Worm (Caenorhabditis elegans) whole organism, L1 larva: ENCODE results near the gene cpna-5.

Experiments
- C04F5.9 ChIP-seq: sonication (generic microtip); optimal IDR thresholded peaks from 2 replicates; lab custom pipeline; 2016; ENCODE audit warnings: missing genetic modification characterization, missing compliant biosample characterization
- F16B12.6 ChIP-seq: fragments of 150-350 bp; optimal IDR thresholded peaks from 2 replicates; lab custom pipeline; 2014; ENCODE audit warnings: missing biosample characterization, missing genetic modification characterization
- Y116A8C.19 ChIP-seq: sonication (generic microtip); optimal IDR thresholded peaks from 2 replicates; lab custom pipeline; 2016; ENCODE audit warnings: missing compliant biosample characterization, missing genetic modification characterization, borderline replicate concordance
- ces-1 ChIP-seq: fragments of 150-350 bp; optimal IDR thresholded peaks from 2 replicates; lab custom pipeline; 2014; ENCODE audit warnings: missing biosample characterization, missing genetic modification reagents, missing genetic modification characterization
- efl-1 ChIP-seq, 4 experiments: fragments of 150-350 bp; optimal IDR thresholded peaks in 3 of 4; peaks in 1 of 4; 1 replicate in 1 of 4; 2 replicates in 3 of 4; lab custom pipeline; 2014; ENCODE audit warnings: missing biosample characterization in 2 of 4, missing genetic modification characterization in 2 of 4, missing genetic modification reagents in 2 of 4
- elt-2 ChIP-seq: sonication (generic microtip); optimal IDR thresholded peaks from 2 replicates; lab custom pipeline; 2016; ENCODE audit warnings: missing genetic modification characterization, mild to moderate bottlenecking, inconsistent platforms, missing compliant biosample characterization, missing genetic modification reagents
- elt-3 ChIP-seq, 6 experiments: fragments of 150-350 bp in 1 of 6; sonication (generic microtip); optimal IDR thresholded peaks; 2 replicates each; lab custom pipeline; 2017 to 2018; ENCODE audit warnings: missing biosample characterization in 6 of 6, missing genetic modification characterization in 6 of 6, inconsistent platforms in 1 of 6
- fkh-8 ChIP-seq: sonication (generic microtip); optimal IDR thresholded peaks from 2 replicates; lab custom pipeline; 2016; ENCODE audit warnings: mild to moderate bottlenecking, missing genetic modification characterization, missing compliant biosample characterization
- grh-1 ChIP-seq: fragments of 200-800 bp; sonication (Bioruptor generic); IDR thresholded peaks from 2 replicates; pipeline ENCODE4 v1.3.6; 2022; ENCODE audit warnings: missing genetic modification reagents, missing genetic modification characterization, missing compliant biosample characterization
- isw-1 ChIP-seq: fragments of 200-800 bp; sonication (Bioruptor generic); IDR thresholded peaks from 2 replicates; pipeline ENCODE4 v1.3.6; 2022; ENCODE audit warnings: missing genetic modification characterization, missing compliant biosample characterization
- lin-13 ChIP-seq: fragments of 150-350 bp; optimal IDR thresholded peaks from 2 replicates; lab custom pipeline; 2014; ENCODE audit warnings: missing biosample characterization, missing genetic modification reagents, missing genetic modification characterization
- lin-14 ChIP-seq: fragments of 200-800 bp; sonication (Bioruptor generic); optimal IDR thresholded peaks from 2 replicates; lab custom pipeline; 2018; ENCODE audit warnings: mild to moderate bottlenecking, missing genetic modification characterization, moderate library complexity, missing compliant biosample characterization
- lir-3 ChIP-seq: sonication (generic microtip); optimal IDR thresholded peaks from 2 replicates; lab custom pipeline; 2016; ENCODE audit warnings: mild to moderate bottlenecking, missing genetic modification characterization, moderate library complexity, missing compliant biosample characterization; ENCODE audit not compliant: poor library complexity
- lsy-2 ChIP-seq, 2 experiments: fragments of 150-350 bp; optimal IDR thresholded peaks; 2 replicates each; lab custom pipeline; 2014; ENCODE audit warnings: missing biosample characterization in 2 of 2, missing genetic modification characterization in 2 of 2
- mab-9 ChIP-seq: fragments of 200-800 bp; sonication (Bioruptor generic); IDR thresholded peaks from 2 replicates; pipeline ENCODE4 v1.3.6; 2022; ENCODE audit warnings: missing genetic modification reagents, missing genetic modification characterization, missing compliant biosample characterization
- mdl-1 ChIP-seq, 2 experiments: fragments of 150-350 bp; optimal IDR thresholded peaks; 2 replicates each; lab custom pipeline; 2014 to 2017; ENCODE audit warnings: missing biosample characterization in 2 of 2, missing genetic modification characterization in 2 of 2, inconsistent platforms in 1 of 2
- nhr-11 ChIP-seq: fragments of 150-350 bp; optimal IDR thresholded peaks from 2 replicates; lab custom pipeline; 2014; ENCODE audit warnings: missing biosample characterization, missing genetic modification characterization
- nhr-19 ChIP-seq: fragments of 200-800 bp; sonication (Bioruptor generic); conservative IDR thresholded peaks from 2 replicates; pipeline ENCODE4 v1.3.6; 2022; ENCODE audit warnings: missing genetic modification characterization, missing compliant biosample characterization
- nhr-28 ChIP-seq: fragments of 150-350 bp; optimal IDR thresholded peaks from 2 replicates; lab custom pipeline; 2014; ENCODE audit warnings: missing biosample characterization, missing genetic modification characterization
- nhr-71 ChIP-seq: sonication (generic microtip); optimal IDR thresholded peaks from 2 replicates; lab custom pipeline; 2016; ENCODE audit warnings: mild to moderate bottlenecking, missing genetic modification characterization, moderate library complexity, missing compliant biosample characterization
- nhr-76 ChIP-seq: sonication (generic microtip); optimal IDR thresholded peaks from 2 replicates; lab custom pipeline; 2017; ENCODE audit warnings: missing biosample characterization, missing genetic modification characterization
- nhr-77 ChIP-seq: fragments of 150-350 bp; optimal IDR thresholded peaks from 2 replicates; lab custom pipeline; 2014; ENCODE audit warnings: missing biosample characterization, missing genetic modification characterization
- nhr-85 ChIP-seq: sonication (generic microtip); peaks from one replicate; lab custom pipeline; 2016; ENCODE audit warnings: missing genetic modification characterization, inconsistent platforms, missing compliant biosample characterization
- pag-3 ChIP-seq: sonication (generic microtip); optimal IDR thresholded peaks from 2 replicates; lab custom pipeline; 2017; ENCODE audit warnings: missing genetic modification characterization, mild to moderate bottlenecking, missing compliant biosample characterization, antibody characterized with exemption, borderline replicate concordance; ENCODE audit not compliant: insufficient read depth
- skn-1 ChIP-seq: fragments of 150-350 bp; optimal IDR thresholded peaks from 2 replicates; lab custom pipeline; 2014; ENCODE audit warnings: missing biosample characterization, missing genetic modification characterization
- snu-23 ChIP-seq: sonication (generic microtip); optimal IDR thresholded peaks from 2 replicates; lab custom pipeline; 2016; ENCODE audit warnings: missing genetic modification characterization, missing compliant biosample characterization
- sox-4 ChIP-seq: sonication (generic microtip); optimal IDR thresholded peaks from 2 replicates; lab custom pipeline; 2016; ENCODE audit warnings: missing genetic modification characterization, missing compliant biosample characterization
- swsn-7 ChIP-seq: sonication (generic microtip); optimal IDR thresholded peaks from 2 replicates; lab custom pipeline; 2016; ENCODE audit warnings: missing genetic modification characterization, missing compliant biosample characterization
- vab-15 ChIP-seq: sonication (generic microtip); optimal IDR thresholded peaks from 2 replicates; lab custom pipeline; 2017; ENCODE audit warnings: missing genotype, mild to moderate bottlenecking, missing genetic modification characterization, missing compliant biosample characterization
- xbp-1 ChIP-seq: sonication (generic microtip); optimal IDR thresholded peaks from 2 replicates; lab custom pipeline; 2016; ENCODE audit warnings: missing genetic modification characterization, missing compliant biosample characterization
- zag-1 ChIP-seq: fragments of 150-350 bp; optimal IDR thresholded peaks from 2 replicates; lab custom pipeline; 2014; ENCODE audit warnings: missing biosample characterization, missing genetic modification characterization
- ztf-11 ChIP-seq, 2 experiments: sonication (generic microtip); optimal IDR thresholded peaks; 2 replicates each; lab custom pipeline; 2016 to 2017; ENCODE audit warnings: missing genetic modification characterization in 2 of 2, missing biosample characterization in 1 of 2, missing compliant biosample characterization in 1 of 2
- ztf-4 ChIP-seq: fragments of 150-350 bp; optimal IDR thresholded peaks from 2 replicates; lab custom pipeline; 2014; ENCODE audit warnings: missing biosample characterization, missing genetic modification characterization

Gene cpna-5

DNA sequence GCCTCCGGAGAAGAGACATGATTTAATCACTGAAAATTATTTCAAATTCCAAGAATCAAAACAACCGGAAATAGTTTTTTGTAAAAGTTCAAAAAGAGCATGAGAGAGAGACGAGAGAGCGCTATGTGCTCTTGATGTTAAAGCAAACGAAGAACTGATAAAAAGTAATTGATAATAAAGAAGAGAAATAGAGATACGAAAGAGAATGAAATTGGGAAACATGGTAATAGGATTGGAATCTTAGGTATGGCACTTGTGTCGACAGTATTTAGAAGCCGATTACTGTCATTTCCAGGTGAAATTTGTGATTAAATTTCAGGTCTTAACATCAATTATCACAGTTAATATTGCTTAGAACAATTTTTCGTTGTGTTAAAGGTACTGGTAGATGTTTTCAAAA, 24.5 kb downstream of the cpna-5 start, which contains the start of gene nhx-2:
nhx-2 (minus strand) TSS at position 29 of the 400 bp plus-strand sequence.
- TF ChIP-seq skn-1 (no peak), elt-2 (tag; lab: Kevin White, UChicago) (peak; percentile 65)

DNA sequence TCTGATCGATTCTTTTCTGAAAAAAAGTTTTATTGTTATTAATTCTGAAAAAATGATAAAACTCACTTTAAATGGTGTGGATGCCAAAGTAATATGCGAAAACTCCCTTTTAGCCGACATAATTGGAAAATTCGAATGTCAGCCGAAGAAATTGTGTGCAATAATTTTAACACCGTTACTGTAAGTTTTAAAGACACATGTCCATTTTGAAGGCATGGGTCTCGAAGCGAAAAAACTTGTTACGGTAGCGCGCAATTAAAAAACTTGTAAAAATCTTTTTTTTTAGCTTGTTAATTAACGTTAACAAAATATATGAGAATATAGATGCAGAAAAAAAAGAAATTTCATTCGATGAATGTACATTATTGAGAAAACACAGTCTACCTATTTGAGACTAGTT, 28.0 kb downstream of the cpna-5 start, which contains the start of gene pid-1:
pid-1 (minus strand) TSS at position 173 of the 400 bp plus-strand sequence.
- TF ChIP-seq isw-1 (no peak), efl-1 (optimal IDR thresholded peaks at IDR 0.05; lab: Kevin White, UChicago) (no peak), efl-1 (GFP tag; optimal IDR thresholded peaks at IDR 0.05 in 1 of 2; lab: Kevin White, UChicago) (no peak), ces-1 (GFP tag; lab: Kevin White, UChicago) (no peak), fkh-8 (tag; lab: Kevin White, UChicago) (no peak), lir-3 (tag; lab: Kevin White, UChicago) (no peak), nhr-85 (tag; lab: Kevin White, UChicago) (no peak), sox-4 (tag; lab: Kevin White, UChicago) (no peak)

DNA sequence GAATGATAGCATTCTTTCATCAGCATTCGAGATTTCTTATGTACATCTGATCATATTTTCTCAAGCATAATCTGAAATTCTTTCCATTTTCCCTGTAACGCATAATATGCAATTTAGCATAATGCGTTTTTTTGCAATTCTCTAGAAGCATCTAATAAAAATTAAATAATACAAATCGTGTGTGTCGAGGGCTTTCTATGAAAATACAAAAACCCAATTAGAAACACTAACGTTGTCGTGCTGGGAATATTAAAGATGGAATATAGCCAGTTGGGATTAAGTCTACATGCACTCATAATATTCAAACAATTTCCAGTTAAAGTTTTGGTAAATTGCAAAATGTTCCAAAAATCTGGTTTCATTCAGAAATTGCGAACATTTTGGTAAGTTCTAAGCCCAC, 33.8 kb downstream of the cpna-5 start, which contains the start of gene F18A1.1:
F18A1.1 (plus strand) TSS at position 301 of the 400 bp plus-strand sequence.
- TF ChIP-seq nhr-85 (tag; lab: Kevin White, UChicago) (peak; percentile 56), xbp-1 (tag; lab: Kevin White, UChicago) (no peak)

DNA sequence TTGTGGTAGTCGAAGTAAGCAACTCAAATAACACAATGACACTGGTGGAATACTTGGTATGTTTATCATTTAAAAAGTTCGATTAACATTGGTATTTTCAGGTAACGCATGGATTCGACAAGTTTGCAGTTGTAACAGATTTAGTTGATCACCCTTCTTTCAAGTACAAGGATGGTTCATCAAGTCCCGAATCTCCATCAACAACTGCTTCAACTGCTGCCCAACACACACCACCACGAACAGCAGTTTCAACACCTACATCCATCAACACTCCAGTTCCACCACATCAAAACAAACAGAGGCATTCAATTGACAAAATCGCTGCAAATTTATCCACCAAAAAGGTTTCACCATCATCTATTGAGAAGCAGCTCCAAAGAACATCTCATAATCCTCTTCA, 35.9 kb downstream of the cpna-5 start:
- TF ChIP-seq ztf-4 (tag; lab: Kevin White, UChicago) (peak; percentile 3), nhr-85 (tag; lab: Kevin White, UChicago) (peak; percentile 52), elt-2 (tag; lab: Kevin White, UChicago) (no peak)

DNA sequence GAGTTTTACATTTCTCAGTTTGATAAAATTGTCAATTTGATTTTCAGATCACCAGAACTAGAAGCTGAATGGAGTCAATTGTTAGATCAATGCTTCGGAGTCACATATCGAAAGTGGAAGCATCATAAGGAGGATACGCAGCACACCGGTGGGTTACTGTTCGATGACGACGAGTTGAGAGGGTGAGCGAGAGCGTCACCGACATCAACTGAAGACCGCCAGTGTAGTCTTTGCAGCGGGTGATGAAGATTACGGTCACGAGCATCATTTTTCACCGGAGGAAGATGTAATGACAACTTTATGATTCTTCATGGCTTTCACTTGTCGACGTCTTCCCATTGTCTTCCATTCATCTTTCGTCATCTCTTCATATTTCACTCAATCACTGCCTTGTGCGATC, 36.5 kb downstream of the cpna-5 start, which contains the start of gene lin-26:
lin-26 (plus strand) TSS at position 301 of the 400 bp plus-strand sequence.
- TF ChIP-seq efl-1 (optimal IDR thresholded peaks at IDR 0.05; lab: Kevin White, UChicago) (no peak), efl-1 (GFP tag; optimal IDR thresholded peaks at IDR 0.05 in 1 of 2; lab: Kevin White, UChicago) (peak in 1 of 2 experiments; percentile 82), mdl-1 (tag; optimal IDR thresholded peaks at IDR 0.05; lab: Kevin White, UChicago) (no peak), nhr-85 (tag; lab: Kevin White, UChicago) (no peak)

- TF ChIP-seq lin-14 (GFP tag; lab: Kevin White, UChicago) (peak; percentile 57), elt-3 (tag; optimal IDR thresholded peaks at IDR 0.05; lab: Kevin White, UChicago) (no peak), efl-1 (optimal IDR thresholded peaks at IDR 0.05; lab: Kevin White, UChicago) (no peak), efl-1 (GFP tag; optimal IDR thresholded peaks at IDR 0.05 in 1 of 2; lab: Kevin White, UChicago) (peak in 1 of 2 experiments; percentile 77), C04F5.9 (tag; lab: Kevin White, UChicago) (no peak), nhr-71 (tag; lab: Kevin White, UChicago) (peak; percentile 40), nhr-19 (0 out of 2 replicates have a peak, but pooled peaks have one; percentile 7), ztf-11 (tag; optimal IDR thresholded peaks at IDR 0.05; lab: Kevin White, UChicago) (no peak), elt-2 (tag; lab: Kevin White, UChicago) (no peak), grh-1 (GFP tag; lab: Robert Waterston, UW) (peak; percentile 71), zag-1 (tag; lab: Kevin White, UChicago) (no peak), lin-13 (GFP tag; lab: Kevin White, UChicago) (no peak), lsy-2 (tag; optimal IDR thresholded peaks at IDR 0.05; lab: Kevin White, UChicago) (peak in 1 of 2 experiments; percentile 57), nhr-28 (tag; lab: Kevin White, UChicago) (no peak), mdl-1 (tag; optimal IDR thresholded peaks at IDR 0.05; lab: Kevin White, UChicago) (no peak), snu-23 (peak; percentile 35), Y116A8C.19 (tag; lab: Kevin White, UChicago) (no peak), mab-9 (GFP tag; lab: Robert Waterston, UW) (no peak), vab-15 (tag; lab: Kevin White, UChicago) (peak; percentile 69), pag-3 (tag; lab: Kevin White, UChicago) (no peak), F16B12.6 (tag; lab: Kevin White, UChicago) (no peak), nhr-76 (tag; lab: Kevin White, UChicago) (no peak), nhr-85 (tag; lab: Kevin White, UChicago) (peak; percentile 77), swsn-7 (tag; lab: Kevin White, UChicago) (no peak), isw-1 (no peak), nhr-11 (tag; lab: Kevin White, UChicago) (no peak), nhr-77 (tag; lab: Kevin White, UChicago) (no peak)
These were observed 38.8 kb downstream of the cpna-5 start for ce11 chrII:7679499-7680012.
